Fruit fly (Drosophila melanogaster): Measurements from ENCODE around the gene CG8219.
A peak's percentile ranks its signal among the peaks of the same experiment; 100 is the strongest.

Gene CG8219

dm6 chr3L:6188995-6189927 is 11.0 kb upstream of the CG8219 start, which contains the start of the genes D19A and CG7386 (continued):
- TF ChIP-seq wdn (GFP tag; IDR thresholded peaks at IDR 0.05) (no peak), chif (GFP tag; optimal IDR thresholded peaks at IDR 0.05) (peak in 1 of 2 experiments; percentile 40), Awh (GFP tag; IDR thresholded peaks at IDR 0.05) (no peak), sima (GFP tag; optimal IDR thresholded peaks at IDR 0.05) (no peak), CG7372 (GFP tag; IDR thresholded peaks at IDR 0.05) (peak; percentile 32; the same call in 1 of the 2 replicates), Kr (GFP tag; optimal IDR thresholded peaks at IDR 0.05) (no peak), CG5953 (GFP tag; IDR thresholded peaks at IDR 0.05) (0 out of 2 replicates have a peak, but pooled peaks have one; percentile 25), cg (GFP tag; optimal IDR thresholded peaks at IDR 0.05) (peak; percentile 24), CG15514 (GFP tag; optimal IDR thresholded peaks at IDR 0.05) (peak; percentile 76), Nf-YB (GFP tag; optimal IDR thresholded peaks at IDR 0.05) (peak; percentile 29), chinmo (GFP tag; IDR thresholded peaks at IDR 0.05; ENCODE audit: partially characterized antibody) (no peak), prd (optimal IDR thresholded peaks at IDR 0.05) (no peak), prd (GFP tag; IDR thresholded peaks at IDR 0.05) (peak; percentile 66), Jarid2 (GFP tag; optimal IDR thresholded peaks at IDR 0.05) (no peak), fd96Cb (tag; optimal IDR thresholded peaks at IDR 0.05) (peak; percentile 22), CG6791 (GFP tag; IDR thresholded peaks at IDR 0.05; ENCODE audit: partially characterized antibody) (peak; percentile 41; the same call in 1 of the 3 replicates), TFAM (GFP tag; optimal IDR thresholded peaks at IDR 0.05) (no peak), ind (GFP tag; optimal IDR thresholded peaks at IDR 0.05) (peak; percentile 57), NFAT (GFP tag; IDR thresholded peaks at IDR 0.05) (peak; percentile 75), disco-r (GFP tag; optimal IDR thresholded peaks at IDR 0.05) (no peak), Dfd (GFP tag; optimal IDR thresholded peaks at IDR 0.05) (no peak), CG7928 (GFP tag; optimal IDR thresholded peaks at IDR 0.05) (peak; percentile 89), Elba2 (GFP tag; optimal IDR thresholded peaks at IDR 0.05) (peak; percentile 97), CG31441 (GFP tag; IDR thresholded peaks at IDR 0.05) (peak; percentile 57), Oli (tag; optimal IDR thresholded peaks at IDR 0.05) (peak; percentile 11), ap (GFP tag; IDR thresholded peaks at IDR 0.05) (no peak), CG8924 (tag; optimal IDR thresholded peaks at IDR 0.05) (peak; percentile 69), CG15696 (tag; optimal IDR thresholded peaks at IDR 0.05) (peak; percentile 31), HmgZ (tag; optimal IDR thresholded peaks at IDR 0.05) (peak; percentile 46), Hr39 (optimal IDR thresholded peaks at IDR 0.05) (no peak), jigr1 (GFP tag; IDR thresholded peaks at IDR 0.05) (no peak), HHEX (GFP tag; optimal IDR thresholded peaks at IDR 0.05) (peak; percentile 4), psq (GFP tag; optimal IDR thresholded peaks at IDR 0.05) (no peak), kah (GFP tag; optimal IDR thresholded peaks at IDR 0.05) (peak; percentile 32), ssp (GFP tag; IDR thresholded peaks at IDR 0.05) (peak; percentile 18; the same call in 1 of the 2 replicates), inv (GFP tag; IDR thresholded peaks at IDR 0.05; ENCODE audit: partially characterized antibody) (0 out of 2 replicates have a peak, but pooled peaks have one; percentile 21), Hr3 (GFP tag; optimal IDR thresholded peaks at IDR 0.05) (peak; percentile 34), unpg (GFP tag; optimal IDR thresholded peaks at IDR 0.05) (peak; percentile 67), pb (GFP tag; optimal IDR thresholded peaks at IDR 0.05) (peak; percentile 46), pho (GFP tag; optimal IDR thresholded peaks at IDR 0.05) (peak; percentile 38), Atf3 (GFP tag; optimal IDR thresholded peaks at IDR 0.05) (no peak), Lpt (GFP tag; optimal IDR thresholded peaks at IDR 0.05) (no peak), pan (optimal IDR thresholded peaks at IDR 0.05) (no peak), pan (GFP tag; optimal IDR thresholded peaks at IDR 0.05 in 1 of 2, IDR thresholded peaks at IDR 0.05 in 1 of 2) (peak in 1 of 2 experiments; percentile 78), CHES-1-like (GFP tag; optimal IDR thresholded peaks at IDR 0.05) (peak; percentile 22), CG4730 (GFP tag; IDR thresholded peaks at IDR 0.05) (peak; percentile 63), cato (GFP tag; optimal IDR thresholded peaks at IDR 0.05; ENCODE audit: borderline replicate concordance) (no peak), CG33213 (GFP tag; optimal IDR thresholded peaks at IDR 0.05) (peak; percentile 38), otp (GFP tag; IDR thresholded peaks at IDR 0.05) (no peak)
